Fruit fly (Drosophila melanogaster) whole organism, pupa: ENCODE measurements around the gene CG4042.

Source experiments
- CG10348 ChIP-seq: fragments of 200-800 bp; sonication (Bioruptor generic); IDR thresholded peaks from 2 replicates; pipeline ENCODE4 v1.3.6; 2022; ENCODE audit warnings: missing biosample characterization, missing genetic modification characterization
- CG12605 ChIP-seq: fragments of 200-800 bp; sonication (Bioruptor generic); IDR thresholded peaks from 2 replicates; pipeline ENCODE4 v1.3.6; 2022; ENCODE audit warnings: missing biosample characterization, missing genetic modification characterization
- CG13204 ChIP-seq: fragments of 200-800 bp; sonication (Bioruptor generic); optimal IDR thresholded peaks from 2 replicates; lab custom pipeline; 2018; ENCODE audit warnings: missing biosample characterization, mild to moderate bottlenecking, missing genetic modification characterization, moderate library complexity
- CG14655 ChIP-seq: fragments of 200-800 bp; sonication (Bioruptor generic); optimal IDR thresholded peaks from 3 replicates; lab custom pipeline; 2017; ENCODE audit warnings: mild to moderate bottlenecking, missing biosample characterization, missing genetic modification reagents, missing genetic modification characterization
- CG15710 ChIP-seq: fragments of 200-800 bp; sonication (Bioruptor generic); optimal IDR thresholded peaks from 2 replicates; lab custom pipeline; 2018; ENCODE audit warnings: missing biosample characterization, mild to moderate bottlenecking, missing genetic modification characterization, moderate library complexity
- CG17806 ChIP-seq: fragments of 200-800 bp; sonication (Bioruptor generic); optimal IDR thresholded peaks from 2 replicates; lab custom pipeline; 2018; ENCODE audit warnings: missing biosample characterization, mild to moderate bottlenecking, missing genetic modification characterization, moderate library complexity
- CG32121 ChIP-seq: fragments of 200-800 bp; sonication (Bioruptor generic); IDR thresholded peaks from 2 replicates; pipeline ENCODE4 v1.3.6; 2022; ENCODE audit warnings: missing biosample characterization, missing genetic modification characterization
- CG34367 ChIP-seq: fragments of 200-800 bp; sonication (Bioruptor generic); optimal IDR thresholded peaks from 2 replicates; lab custom pipeline; 2018; ENCODE audit warnings: missing biosample characterization, mild to moderate bottlenecking, missing genetic modification characterization
- CG4496 ChIP-seq: fragments of 200-800 bp; sonication (Bioruptor generic); IDR thresholded peaks from 3 replicates; pipeline ENCODE4 v1.3.6; 2022; ENCODE audit warnings: missing biosample characterization, missing genetic modification characterization
- CG8159 ChIP-seq: fragments of 200-800 bp; sonication (Bioruptor generic); optimal IDR thresholded peaks from 3 replicates; lab custom pipeline; 2018; ENCODE audit warnings: missing biosample characterization, mild to moderate bottlenecking, missing genetic modification characterization, moderate library complexity
- CG8301 ChIP-seq: fragments of 200-800 bp; sonication (Bioruptor generic); optimal IDR thresholded peaks from 2 replicates; lab custom pipeline; 2018; ENCODE audit warnings: missing biosample characterization, mild to moderate bottlenecking, missing genetic modification characterization
- CG9948 ChIP-seq: fragments of 200-800 bp; sonication (Bioruptor generic); optimal IDR thresholded peaks from 2 replicates; lab custom pipeline; 2018; ENCODE audit warnings: missing biosample characterization, mild to moderate bottlenecking, missing genetic modification characterization, moderate library complexity
- D1 ChIP-seq: fragments of 200-800 bp; sonication (Bioruptor generic); optimal IDR thresholded peaks from 2 replicates; lab custom pipeline; 2018; ENCODE audit warnings: missing biosample characterization, mild to moderate bottlenecking, missing genetic modification characterization, moderate library complexity
- EcR ChIP-seq: fragments of 200-800 bp; sonication (Bioruptor generic); optimal IDR thresholded peaks from 3 replicates; lab custom pipeline; 2019; ENCODE audit warnings: missing biosample characterization, missing genetic modification characterization, mild to moderate bottlenecking, moderate library complexity, missing genetic modification reagents
- Ets98B ChIP-seq: fragments of 200-800 bp; sonication (Bioruptor generic); IDR thresholded peaks from 2 replicates; pipeline ENCODE4 v1.3.6; 2022; ENCODE audit warnings: missing biosample characterization, missing genetic modification characterization
- Pif1A ChIP-seq: fragments of 200-800 bp; sonication (Bioruptor generic); optimal IDR thresholded peaks from 3 replicates; lab custom pipeline; 2016; ENCODE audit warnings: missing biosample characterization, missing genetic modification characterization
- Pif1B ChIP-seq: fragments of 200-800 bp; sonication (Bioruptor generic); optimal IDR thresholded peaks from 3 replicates; lab custom pipeline; 2016; ENCODE audit warnings: missing biosample characterization, missing genetic modification characterization
- Snoo ChIP-seq: fragments of 200-800 bp; sonication (Bioruptor generic); optimal IDR thresholded peaks from 3 replicates; lab custom pipeline; 2017; ENCODE audit warnings: missing biosample characterization, mild to moderate bottlenecking, missing genetic modification characterization, inconsistent platforms
- fd96Ca ChIP-seq: fragments of 200-800 bp; sonication (Bioruptor generic); IDR thresholded peaks from 3 replicates; pipeline ENCODE4 v1.3.6; 2022; ENCODE audit warnings: missing biosample characterization, missing genetic modification characterization
- gl ChIP-seq: fragments of 200-800 bp; sonication (Bioruptor generic); optimal IDR thresholded peaks from 2 replicates; lab custom pipeline; 2018; ENCODE audit warnings: missing biosample characterization, mild to moderate bottlenecking, missing genetic modification characterization
- rn ChIP-seq: fragments of 200-800 bp; sonication (Bioruptor generic); IDR thresholded peaks from 2 replicates; pipeline ENCODE4 v1.3.6; 2022; ENCODE audit warnings: missing biosample characterization, missing genetic modification characterization

CG4042 gene

DNA sequence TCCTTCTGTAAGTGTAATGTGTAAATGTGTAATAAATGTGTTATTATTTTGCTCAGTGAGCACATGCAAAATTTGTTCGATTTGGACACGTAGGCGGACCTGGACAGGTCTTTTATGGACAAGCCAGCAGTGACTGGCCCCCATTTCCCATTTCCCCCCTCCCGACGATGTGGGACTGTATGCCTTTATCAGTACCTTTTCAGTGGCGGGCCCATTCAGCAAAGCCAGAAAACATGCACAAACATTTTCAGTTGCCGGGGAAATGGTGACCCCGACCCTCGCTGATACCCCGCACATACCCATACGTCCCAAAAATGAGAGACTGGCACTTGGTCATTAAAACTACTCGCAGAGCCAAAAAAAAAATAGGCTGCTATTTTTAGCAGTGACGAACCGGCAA, 35.0 kb downstream of the CG4042 start:
- TF ChIP-seq Pif1A (no peak), CG14655 (no peak), Snoo (tag; lab: Kevin White, UChicago) (no peak), CG9948 (tag; lab: Kevin White, UChicago) (no peak), CG13204 (GFP tag; lab: Kevin White, UChicago) (no peak), EcR (no peak), CG34367 (tag; lab: Kevin White, UChicago) (no peak), CG15710 (no peak), CG12605 (GFP tag; lab: Robert Waterston, UW) (no peak), gl (tag; lab: Kevin White, UChicago) (no peak), CG10348 (GFP tag; lab: Robert Waterston, UW) (no peak), CG17806 (tag; lab: Kevin White, UChicago) (no peak), D1 (tag; lab: Kevin White, UChicago) (no peak), CG32121 (GFP tag; lab: Robert Waterston, UW) (no peak), Ets98B (no peak)

DNA sequence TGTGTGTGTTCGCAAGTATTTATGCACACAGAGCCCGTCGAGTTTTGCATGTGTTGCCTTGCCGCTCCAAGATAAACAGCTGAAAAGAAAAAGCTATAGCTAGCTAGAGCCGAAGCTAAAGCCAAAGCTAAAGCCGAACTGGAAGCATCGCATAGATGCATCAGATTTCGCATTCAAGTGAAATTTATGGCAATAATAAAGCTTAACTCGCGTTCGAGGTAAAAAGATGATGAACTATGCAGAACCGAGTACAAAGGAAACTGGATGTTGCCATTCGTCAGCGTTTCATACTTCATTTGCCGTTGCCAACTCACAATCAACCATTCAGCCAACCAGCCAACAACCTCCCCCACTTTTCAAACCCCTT, 37.1 kb downstream of the CG4042 start:
- no peak for TF ChIP-seq gl (tag; lab: Kevin White, UChicago)
- no peak for TF ChIP-seq fd96Ca
- TF ChIP-seq CG17806 (tag; lab: Kevin White, UChicago) = no peak
- TF ChIP-seq CG32121 (GFP tag; lab: Robert Waterston, UW) = no peak
- no peak for TF ChIP-seq Ets98B
- TF ChIP-seq Pif1A = no peak
- no peak for TF ChIP-seq CG8159 (tag; lab: Kevin White, UChicago)
- no peak for TF ChIP-seq CG12605 (GFP tag; lab: Robert Waterston, UW)
- no peak for TF ChIP-seq Pif1B (GFP tag; lab: Kevin White, UChicago)
- TF ChIP-seq CG15710 = no peak
- TF ChIP-seq CG8301 (tag; lab: Kevin White, UChicago) = no peak
- TF ChIP-seq EcR = no peak
- no peak for TF ChIP-seq CG10348 (GFP tag; lab: Robert Waterston, UW)
- TF ChIP-seq CG4496 = no peak
- TF ChIP-seq CG9948 (tag; lab: Kevin White, UChicago) = no peak
- no peak for TF ChIP-seq CG13204 (GFP tag; lab: Kevin White, UChicago)
- no peak for TF ChIP-seq D1 (tag; lab: Kevin White, UChicago)
- no peak for TF ChIP-seq CG14655
- TF ChIP-seq CG34367 (tag; lab: Kevin White, UChicago) = no peak
- no peak for TF ChIP-seq Snoo (tag; lab: Kevin White, UChicago)

dm6 chr3L:20733530-20734257, 37.6 kb downstream of the CG4042 start:
- TF ChIP-seq EcR (peak; percentile 53), Pif1A (no peak), Pif1B (GFP tag; lab: Kevin White, UChicago) (no peak), rn (no peak), CG4496 (peak; percentile 40; the same call in 1 of the 3 replicates), CG14655 (peak; percentile 8), CG13204 (GFP tag; lab: Kevin White, UChicago) (peak; percentile 83), Ets98B (no peak), fd96Ca (peak; percentile 53; the same call in 1 of the 3 replicates)
- TF ChIP-seq, all 21 proteins: peak for 5

dm6 chr3L:20732492-20732891, 38.8 kb downstream of the CG4042 start:
- no peak for TF ChIP-seq EcR
- TF ChIP-seq CG8159 (tag; lab: Kevin White, UChicago) = peak; percentile 31
- TF ChIP-seq CG9948 (tag; lab: Kevin White, UChicago) = peak; percentile 4
- TF ChIP-seq CG4496 = 0 out of 3 replicates have a peak, but pooled peaks have one; percentile 28
- no peak for TF ChIP-seq CG17806 (tag; lab: Kevin White, UChicago)
- TF ChIP-seq Pif1A = no peak
- TF ChIP-seq CG34367 (tag; lab: Kevin White, UChicago) = no peak
- TF ChIP-seq D1 (tag; lab: Kevin White, UChicago) = no peak
- TF ChIP-seq Snoo (tag; lab: Kevin White, UChicago) = no peak
- TF ChIP-seq rn = no peak
- TF ChIP-seq CG13204 (GFP tag; lab: Kevin White, UChicago) = no peak
- no peak for TF ChIP-seq Ets98B
- TF ChIP-seq CG10348 (GFP tag; lab: Robert Waterston, UW) = no peak
- no peak for TF ChIP-seq CG12605 (GFP tag; lab: Robert Waterston, UW)
- TF ChIP-seq, all 21 proteins: peak for 3

- TF ChIP-seq Snoo (tag; lab: Kevin White, UChicago) (peak; percentile 40), CG4496 (peak; percentile 54; the same call in 2 of the 3 replicates), fd96Ca (peak; percentile 35; the same call in 1 of the 3 replicates), CG8301 (tag; lab: Kevin White, UChicago) (peak; percentile 3), CG34367 (tag; lab: Kevin White, UChicago) (no peak), CG12605 (GFP tag; lab: Robert Waterston, UW) (peak; percentile 50; the same call in 1 of the 2 replicates), CG8159 (tag; lab: Kevin White, UChicago) (peak; percentile 9), Ets98B (peak; percentile 60), gl (tag; lab: Kevin White, UChicago) (peak; percentile 24), CG32121 (GFP tag; lab: Robert Waterston, UW) (peak; percentile 72), CG14655 (no peak), CG10348 (GFP tag; lab: Robert Waterston, UW) (no peak)
- TF ChIP-seq, all 21 proteins: peak for 9
These were observed 40.7 kb downstream of the CG4042 start, which contains the start of gene CG13252 for dm6 chr3L:20730323-20731238. CG13252 (plus strand) TSS chr3L:20730591.
